Worm (Caenorhabditis elegans): ENCODE results near the gene pcs-1.

The pcs-1 gene

ce11 chrII:11545299-11545951, 32.1 kb downstream of the pcs-1 start, which contains the start of gene dnj-13 (continued):
- peak; percentile 96 for TF ChIP-seq mep-1 (tag; optimal IDR thresholded peaks at IDR 0.05)
- peak; percentile 77 to 92 for TF ChIP-seq hif-1 (tag; optimal IDR thresholded peaks at IDR 0.05)
- TF ChIP-seq dmd-6 (GFP tag; IDR thresholded peaks at IDR 0.05), result peak; percentile 95
- peak; percentile 96 for TF ChIP-seq php-3 (GFP tag; IDR thresholded peaks at IDR 0.05)
- peak; percentile 28 for TF ChIP-seq ceh-32 (tag; optimal IDR thresholded peaks at IDR 0.05; ENCODE audit: poor library complexity)
- no peak for TF ChIP-seq lin-15B (tag; optimal IDR thresholded peaks at IDR 0.05)
- TF ChIP-seq tra-1 (GFP tag; IDR thresholded peaks at IDR 0.05), result peak; percentile 96
- TF ChIP-seq mxl-3 (GFP tag; optimal IDR thresholded peaks at IDR 0.05), result peak; percentile 88
- peak; percentile 89 for TF ChIP-seq T20F7.1 (GFP tag; optimal IDR thresholded peaks at IDR 0.05)
- peak; percentile 12 for TF ChIP-seq lir-3 (tag; optimal IDR thresholded peaks at IDR 0.05)
- peak; percentile 63 for TF ChIP-seq nhr-10 (tag; optimal IDR thresholded peaks at IDR 0.05)
- TF ChIP-seq zip-11 (GFP tag; IDR thresholded peaks at IDR 0.05), result 0 out of 2 replicates have a peak, but pooled peaks have one; percentile 20
- TF ChIP-seq Y5F2A.4 (GFP tag; optimal IDR thresholded peaks at IDR 0.05), result peak; percentile 89
- TF ChIP-seq nhr-25 (tag; optimal IDR thresholded peaks at IDR 0.05; ENCODE audit: borderline replicate concordance, insufficient read depth), result peak; percentile 68
- peak; percentile 91 for TF ChIP-seq F37D6.2 (tag; optimal IDR thresholded peaks at IDR 0.05)
- TF ChIP-seq daf-16 (GFP tag; optimal IDR thresholded peaks at IDR 0.05), result peak; percentile 54 to 97
- TF ChIP-seq daf-16 (tag; optimal IDR thresholded peaks at IDR 0.05), result peak; percentile 79
- peak; percentile 93 for TF ChIP-seq nhr-102 (tag; optimal IDR thresholded peaks at IDR 0.05)
- TF ChIP-seq hlh-11 (tag; optimal IDR thresholded peaks at IDR 0.05), result peak; percentile 96
- no peak for TF ChIP-seq ces-1 (GFP tag; optimal IDR thresholded peaks at IDR 0.05)
- peak; percentile 85 for TF ChIP-seq nhr-28 (tag; optimal IDR thresholded peaks at IDR 0.05)
- no peak for TF ChIP-seq skn-1 (tag; optimal IDR thresholded peaks at IDR 0.05)
- peak; percentile 95 for TF ChIP-seq duxl-1 (tag; optimal IDR thresholded peaks at IDR 0.05; ENCODE audit: poor library complexity)
- no peak for TF ChIP-seq R02D3.7 (tag; optimal IDR thresholded peaks at IDR 0.05)
- TF ChIP-seq set-16 (GFP tag; IDR thresholded peaks at IDR 0.05), result peak; percentile 77
- peak; percentile 96 for TF ChIP-seq nhr-11 (tag; optimal IDR thresholded peaks at IDR 0.05)
- no peak for TF ChIP-seq lin-39 (tag; optimal IDR thresholded peaks at IDR 0.05)
- TF ChIP-seq vab-7 (GFP tag; IDR thresholded peaks at IDR 0.05), result peak; percentile 85
- TF ChIP-seq unc-39 (tag; optimal IDR thresholded peaks at IDR 0.05), result no peak
- TF ChIP-seq lsy-2 (tag; optimal IDR thresholded peaks at IDR 0.05), result peak; percentile 88 to 94
- TF ChIP-seq ceh-82 (tag; optimal IDR thresholded peaks at IDR 0.05), result no peak
- TF ChIP-seq spr-1 (tag; optimal IDR thresholded peaks at IDR 0.05), result peak; percentile 95
- peak; percentile 79 for TF ChIP-seq dmd-9 (GFP tag; IDR thresholded peaks at IDR 0.05)
- no peak for TF ChIP-seq F26F4.8 (GFP tag; conservative IDR thresholded peaks at IDR 0.05)
- TF ChIP-seq Y75B8A.6 (GFP tag; IDR thresholded peaks at IDR 0.05), result peak; percentile 90; the same call in 1 of the 2 replicates
- peak; percentile 96 for TF ChIP-seq nhr-111 (GFP tag; optimal IDR thresholded peaks at IDR 0.05)
- no peak for TF ChIP-seq ceh-62 (tag; optimal IDR thresholded peaks at IDR 0.05)
- no peak for TF ChIP-seq ceh-28 (tag; optimal IDR thresholded peaks at IDR 0.05)
- TF ChIP-seq egl-43 (GFP tag; IDR thresholded peaks at IDR 0.05), result peak; percentile 95
- peak; percentile 94 for TF ChIP-seq nhr-41 (GFP tag; IDR thresholded peaks at IDR 0.05)
- peak; percentile 39 for TF ChIP-seq ztf-7 (tag; optimal IDR thresholded peaks at IDR 0.05)
- no peak for TF ChIP-seq aly-2 (tag; optimal IDR thresholded peaks at IDR 0.05)
- TF ChIP-seq egl-27 (tag; optimal IDR thresholded peaks at IDR 0.05), result no peak
- peak; percentile 89 for TF ChIP-seq F10B5.3 (tag; optimal IDR thresholded peaks at IDR 0.05)
- TF ChIP-seq lin-29 (GFP tag; IDR thresholded peaks at IDR 0.05), result peak; percentile 91
- TF ChIP-seq ztf-11 (tag; optimal IDR thresholded peaks at IDR 0.05), result peak; percentile 13
- peak; percentile 87 for TF ChIP-seq snpc-1.2 (GFP tag; IDR thresholded peaks at IDR 0.05)
- peak; percentile 96 for TF ChIP-seq hlh-30 (tag; optimal IDR thresholded peaks at IDR 0.05; ENCODE audit: insufficient read depth)
- peak; percentile 87 for TF ChIP-seq jun-1 (tag; optimal IDR thresholded peaks at IDR 0.05)
- TF ChIP-seq ceh-20 (GFP tag; IDR thresholded peaks at IDR 0.05), result peak; percentile 96
